In the genomic region with DNA sequence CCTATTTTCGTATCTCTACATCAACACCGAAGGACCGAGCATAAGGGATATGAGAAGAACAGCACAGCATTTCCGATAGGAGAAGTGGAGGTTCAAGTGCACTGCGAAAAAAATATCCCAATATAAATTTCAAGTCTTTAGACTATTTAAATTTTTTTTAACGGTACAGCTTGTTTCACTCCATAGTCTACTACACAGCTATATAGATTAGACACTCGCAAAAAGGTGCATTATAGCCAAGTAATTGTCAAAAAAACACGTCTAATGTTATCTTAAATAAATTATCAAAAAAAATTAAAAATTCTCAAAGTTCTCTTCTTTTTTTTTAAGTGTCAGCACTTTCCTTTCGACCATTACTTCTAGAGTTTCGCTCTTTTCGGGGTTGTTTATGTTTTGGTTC, we compare ENCODE assay signal across 4 fruit fly cellular contexts.
A peak's percentile ranks its signal among the peaks of the same experiment; 100 is the strongest.
TF ChIP-seq lines count a peak whose summit lies in the region.

No protein-coding gene starts in this region.

- TF ChIP-seq CTCF in whole organism, embryonic (GFP tag; optimal IDR thresholded peaks at IDR 0.05; lab: Kevin White, UChicago): no peak

TF ChIP-seq in whole organism, embryonic, 481 proteins besides CTCF, POLR2A, EP300 and RAD21 (continues in another document):
- TF ChIP-seq CG16863 (GFP tag; optimal IDR thresholded peaks at IDR 0.05; lab: Kevin White, UChicago) (no peak), Rx (GFP tag; IDR thresholded peaks at IDR 0.05; lab: Robert Waterston, UW) (no peak), MTF-1 (GFP tag; optimal IDR thresholded peaks at IDR 0.05; lab: Kevin White, UChicago; ENCODE audit: borderline replicate concordance) (no peak), Poxn (GFP tag; IDR thresholded peaks at IDR 0.05; lab: Robert Waterston, UW) (no peak), jing (GFP tag; optimal IDR thresholded peaks at IDR 0.05; lab: Kevin White, UChicago) (no peak), CG11247 (GFP tag; IDR thresholded peaks at IDR 0.05; lab: Robert Waterston, UW) (0 out of 2 replicates have a peak, but pooled peaks have one; percentile 18), CG2712 (tag; optimal IDR thresholded peaks at IDR 0.05; lab: Kevin White, UChicago) (peak; percentile 48), CG11085 (GFP tag; IDR thresholded peaks at IDR 0.05; lab: Robert Waterston, UW) (no peak), CG30431 (GFP tag; optimal IDR thresholded peaks at IDR 0.05; lab: Kevin White, UChicago) (no peak), org-1 (GFP tag; optimal IDR thresholded peaks at IDR 0.05; lab: Kevin White, UChicago) (no peak), gt (GFP tag; IDR thresholded peaks at IDR 0.05; lab: Robert Waterston, UW) (no peak), crp (GFP tag; optimal IDR thresholded peaks at IDR 0.05; lab: Kevin White, UChicago) (no peak), kay (GFP tag; optimal IDR thresholded peaks at IDR 0.05; lab: Kevin White, UChicago) (no peak), sc (optimal IDR thresholded peaks at IDR 0.05; lab: Kevin White, UChicago) (no peak), sc (GFP tag; optimal IDR thresholded peaks at IDR 0.05; lab: Kevin White, UChicago) (no peak), schlank (tag; optimal IDR thresholded peaks at IDR 0.05; lab: Kevin White, UChicago) (no peak), chif (GFP tag; optimal IDR thresholded peaks at IDR 0.05; lab: Kevin White, UChicago) (peak; percentile 14 to 31), CG6654 (GFP tag; optimal IDR thresholded peaks at IDR 0.05; lab: Kevin White, UChicago) (no peak), CG17568 (GFP tag; optimal IDR thresholded peaks at IDR 0.05; lab: Kevin White, UChicago) (peak; percentile 45), Hand (GFP tag; optimal IDR thresholded peaks at IDR 0.05; lab: Kevin White, UChicago) (peak; percentile 82), CG18599 (GFP tag; optimal IDR thresholded peaks at IDR 0.05; lab: Kevin White, UChicago) (peak; percentile 86), CG13296 (GFP tag; optimal IDR thresholded peaks at IDR 0.05; lab: Kevin White, UChicago) (peak; percentile 46)

TF ChIP-seq in whole organism, prepupa, 60 proteins besides CTCF, POLR2A, EP300 and RAD21 (continues in another document):
- TF ChIP-seq Eip75B (GFP tag; optimal IDR thresholded peaks at IDR 0.05; lab: Kevin White, UChicago) (peak; percentile 32), Eip78C (GFP tag; lab: Kevin White, UChicago) (peak; percentile 89), pdm3 (GFP tag; optimal IDR thresholded peaks at IDR 0.05; lab: Kevin White, UChicago) (peak; percentile 44), spab (GFP tag; optimal IDR thresholded peaks at IDR 0.05; lab: Kevin White, UChicago) (peak; percentile 35), cyc (GFP tag; optimal IDR thresholded peaks at IDR 0.05; lab: Kevin White, UChicago) (peak; percentile 25), CG10631 (GFP tag; optimal IDR thresholded peaks at IDR 0.05; lab: Kevin White, UChicago) (peak; percentile 13), Ets96B (tag; optimal IDR thresholded peaks at IDR 0.05; lab: Kevin White, UChicago) (peak; percentile 35), CG6276 (GFP tag; optimal IDR thresholded peaks at IDR 0.05; lab: Kevin White, UChicago) (no peak), Hr39 (GFP tag; optimal IDR thresholded peaks at IDR 0.05; lab: Kevin White, UChicago) (peak; percentile 43), OdsH (GFP tag; optimal IDR thresholded peaks at IDR 0.05; lab: Kevin White, UChicago) (peak; percentile 67), CG6163 (GFP tag; IDR thresholded peaks at IDR 0.05; lab: Robert Waterston, UW) (no peak), CG11294 (GFP tag; IDR thresholded peaks at IDR 0.05; lab: Robert Waterston, UW) (no peak; the same call in 1 of the 2 replicates), CG4318 (GFP tag; optimal IDR thresholded peaks at IDR 0.05; lab: Kevin White, UChicago) (peak; percentile 9), net (GFP tag; optimal IDR thresholded peaks at IDR 0.05; lab: Kevin White, UChicago) (peak; percentile 27), CG11762 (GFP tag; optimal IDR thresholded peaks at IDR 0.05; lab: Kevin White, UChicago; ENCODE audit: insufficient read depth) (peak; percentile 18), CG3032 (tag; optimal IDR thresholded peaks at IDR 0.05; lab: Kevin White, UChicago) (peak; percentile 41), fkh (GFP tag; optimal IDR thresholded peaks at IDR 0.05; lab: Kevin White, UChicago) (no peak), ss (GFP tag; optimal IDR thresholded peaks at IDR 0.05; lab: Kevin White, UChicago) (peak; percentile 19 to 54), CG3919 (GFP tag; optimal IDR thresholded peaks at IDR 0.05; lab: Kevin White, UChicago) (peak; percentile 43), CG8119 (GFP tag; IDR thresholded peaks at IDR 0.05; lab: Robert Waterston, UW) (peak; percentile 37; the same call in 1 of the 3 replicates), acj6 (GFP tag; optimal IDR thresholded peaks at IDR 0.05; lab: Kevin White, UChicago) (peak; percentile 62), Met (GFP tag; optimal IDR thresholded peaks at IDR 0.05; lab: Kevin White, UChicago) (peak; percentile 62)

TF ChIP-seq in whole organism, pupa, 21 proteins besides CTCF, POLR2A, EP300 and RAD21:
- TF ChIP-seq fd96Ca (GFP tag; IDR thresholded peaks at IDR 0.05; lab: Robert Waterston, UW): no peak
- TF ChIP-seq CG14655 (GFP tag; optimal IDR thresholded peaks at IDR 0.05; lab: Kevin White, UChicago): peak; percentile 31
- peak; percentile 65 for TF ChIP-seq CG8159 (tag; optimal IDR thresholded peaks at IDR 0.05; lab: Kevin White, UChicago)
- TF ChIP-seq Snoo (tag; optimal IDR thresholded peaks at IDR 0.05; lab: Kevin White, UChicago): no peak
- TF ChIP-seq CG8301 (tag; optimal IDR thresholded peaks at IDR 0.05; lab: Kevin White, UChicago): no peak
- no peak for TF ChIP-seq CG12605 (GFP tag; IDR thresholded peaks at IDR 0.05; lab: Robert Waterston, UW)
- TF ChIP-seq CG34367 (tag; optimal IDR thresholded peaks at IDR 0.05; lab: Kevin White, UChicago): peak; percentile 32
- TF ChIP-seq CG17806 (tag; optimal IDR thresholded peaks at IDR 0.05; lab: Kevin White, UChicago): peak; percentile 38
- TF ChIP-seq CG15710 (tag; optimal IDR thresholded peaks at IDR 0.05; lab: Kevin White, UChicago): peak; percentile 69
- TF ChIP-seq CG13204 (GFP tag; optimal IDR thresholded peaks at IDR 0.05; lab: Kevin White, UChicago): no peak
- TF ChIP-seq CG4496 (GFP tag; IDR thresholded peaks at IDR 0.05; lab: Robert Waterston, UW): no peak
- peak; percentile 37 for TF ChIP-seq CG9948 (tag; optimal IDR thresholded peaks at IDR 0.05; lab: Kevin White, UChicago)
- TF ChIP-seq EcR (GFP tag; optimal IDR thresholded peaks at IDR 0.05; lab: Kevin White, UChicago): no peak
- peak; percentile 12 for TF ChIP-seq Pif1B (GFP tag; optimal IDR thresholded peaks at IDR 0.05; lab: Kevin White, UChicago)
- TF ChIP-seq CG32121 (GFP tag; IDR thresholded peaks at IDR 0.05; lab: Robert Waterston, UW): no peak
- TF ChIP-seq D1 (tag; optimal IDR thresholded peaks at IDR 0.05; lab: Kevin White, UChicago): no peak
- no peak for TF ChIP-seq rn (GFP tag; IDR thresholded peaks at IDR 0.05; lab: Robert Waterston, UW)
- TF ChIP-seq CG10348 (GFP tag; IDR thresholded peaks at IDR 0.05; lab: Robert Waterston, UW): no peak
- TF ChIP-seq gl (tag; optimal IDR thresholded peaks at IDR 0.05; lab: Kevin White, UChicago): no peak

TF ChIP-seq in whole organism, wandering third instar larva, 38 proteins besides CTCF, POLR2A, EP300 and RAD21 (continues in another document):
- TF ChIP-seq fru (GFP tag; optimal IDR thresholded peaks at IDR 0.05; lab: Kevin White, UChicago) (peak; percentile 42), psq (GFP tag; optimal IDR thresholded peaks at IDR 0.05; lab: Kevin White, UChicago) (peak; percentile 71), CG32264 (GFP tag; optimal IDR thresholded peaks at IDR 0.05; lab: Kevin White, UChicago) (no peak), Hnf4 (GFP tag; optimal IDR thresholded peaks at IDR 0.05; lab: Kevin White, UChicago) (no peak), HLH106 (tag; optimal IDR thresholded peaks at IDR 0.05; lab: Kevin White, UChicago) (peak; percentile 45), dsf (GFP tag; optimal IDR thresholded peaks at IDR 0.05; lab: Kevin White, UChicago; ENCODE audit: borderline replicate concordance) (no peak), br (GFP tag; optimal IDR thresholded peaks at IDR 0.05; lab: Kevin White, UChicago) (peak; percentile 9), Dfd (GFP tag; optimal IDR thresholded peaks at IDR 0.05; lab: Kevin White, UChicago) (no peak), usp (GFP tag; optimal IDR thresholded peaks at IDR 0.05; lab: Kevin White, UChicago) (no peak), GATAd (GFP tag; optimal IDR thresholded peaks at IDR 0.05; lab: Kevin White, UChicago) (no peak), Rel (GFP tag; optimal IDR thresholded peaks at IDR 0.05; lab: Kevin White, UChicago) (no peak), Rel (tag; optimal IDR thresholded peaks at IDR 0.05; lab: Kevin White, UChicago) (no peak), pan (optimal IDR thresholded peaks at IDR 0.05; lab: Kevin White, UChicago) (no peak), Hr78 (GFP tag; optimal IDR thresholded peaks at IDR 0.05; lab: Kevin White, UChicago) (no peak), CrebA (GFP tag; optimal IDR thresholded peaks at IDR 0.05; lab: Kevin White, UChicago; ENCODE audit: borderline replicate concordance) (no peak), ey (GFP tag; optimal IDR thresholded peaks at IDR 0.05; lab: Kevin White, UChicago) (peak; percentile 47), jim (GFP tag; optimal IDR thresholded peaks at IDR 0.05; lab: Kevin White, UChicago) (no peak), Hr83 (GFP tag; optimal IDR thresholded peaks at IDR 0.05; lab: Kevin White, UChicago; ENCODE audit: poor library complexity, severe bottlenecking) (no peak), sage (GFP tag; optimal IDR thresholded peaks at IDR 0.05; lab: Kevin White, UChicago) (no peak), Dif (GFP tag; optimal IDR thresholded peaks at IDR 0.05; lab: Kevin White, UChicago; ENCODE audit: partially characterized antibody) (no peak), rgr (GFP tag; optimal IDR thresholded peaks at IDR 0.05; lab: Kevin White, UChicago) (peak; percentile 42), dl (GFP tag; optimal IDR thresholded peaks at IDR 0.05; lab: Kevin White, UChicago; ENCODE audit: insufficient read depth in 1 of 2, partially characterized antibody in 2 of 2) (no peak), Abd-B (GFP tag; optimal IDR thresholded peaks at IDR 0.05; lab: Kevin White, UChicago) (no peak), OdsH (GFP tag; optimal IDR thresholded peaks at IDR 0.05; lab: Kevin White, UChicago) (peak; percentile 31), Mio (GFP tag; optimal IDR thresholded peaks at IDR 0.05; lab: Kevin White, UChicago) (no peak), lola (GFP tag; optimal IDR thresholded peaks at IDR 0.05; lab: Kevin White, UChicago) (no peak), woc (GFP tag; optimal IDR thresholded peaks at IDR 0.05; lab: Kevin White, UChicago) (no peak), Sp1 (GFP tag; optimal IDR thresholded peaks at IDR 0.05; lab: Kevin White, UChicago) (no peak), CG9705 (GFP tag; optimal IDR thresholded peaks at IDR 0.05; lab: Kevin White, UChicago) (no peak), Jra (GFP tag; optimal IDR thresholded peaks at IDR 0.05; lab: Kevin White, UChicago) (no peak), h (GFP tag; optimal IDR thresholded peaks at IDR 0.05; lab: Kevin White, UChicago) (peak; percentile 62), N (GFP tag; optimal IDR thresholded peaks at IDR 0.05; lab: Kevin White, UChicago) (no peak)
